ENCODE assay signal across 2 fruit fly cellular contexts in the genomic region with DNA sequence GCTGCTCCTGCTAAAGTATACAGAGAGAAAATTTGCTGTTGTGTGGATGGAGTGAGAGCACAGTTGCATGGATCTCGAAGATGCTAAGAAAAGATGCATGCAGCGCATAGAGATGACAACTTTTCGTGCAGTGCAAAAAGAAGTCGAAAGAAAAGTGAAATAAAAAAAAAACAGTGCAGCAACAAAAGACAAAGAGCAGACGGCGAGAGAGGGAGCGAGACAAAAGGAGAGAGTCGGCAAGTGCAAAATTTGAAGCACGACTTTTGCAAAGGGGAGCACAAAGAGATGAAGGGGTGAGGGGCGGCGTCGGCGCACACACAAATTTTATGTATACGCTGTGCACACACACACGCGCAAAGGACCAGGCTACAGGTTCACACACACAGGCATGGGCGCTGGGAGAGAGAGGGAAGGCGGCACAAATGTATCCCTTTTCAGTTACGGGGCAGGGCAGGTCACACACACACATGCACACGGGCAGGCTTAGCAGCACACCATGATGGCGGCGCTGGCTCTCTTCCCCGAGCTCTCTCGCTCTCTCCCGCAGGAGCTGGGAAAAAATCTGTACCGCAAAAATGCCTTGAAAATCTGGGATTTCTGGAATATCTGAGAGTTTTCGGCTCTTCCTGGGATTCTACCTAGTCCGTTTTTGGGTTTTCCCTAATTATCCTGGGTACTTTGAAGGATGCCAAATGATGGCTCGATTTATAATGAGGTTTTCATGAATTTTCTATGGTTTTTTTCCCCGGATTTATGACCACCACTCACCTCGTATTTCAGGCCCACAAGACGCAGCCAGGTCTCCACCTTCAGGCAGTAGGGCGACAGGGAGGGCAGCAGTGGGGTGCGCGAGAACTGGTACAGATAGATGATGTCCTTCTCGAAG.
TF ChIP-seq lines count a peak whose summit lies in the region.

No protein-coding gene starts in this region.

TF ChIP-seq in whole organism, embryonic, 481 proteins besides CTCF, POLR2A, EP300 and RAD21 (continued from another document):
- TF ChIP-seq CG10543 (GFP tag; optimal IDR thresholded peaks at IDR 0.05; lab: Kevin White, UChicago) (no peak), jigr1 (GFP tag; IDR thresholded peaks at IDR 0.05; lab: Robert Waterston, UW) (no peak), HLH54F (GFP tag; optimal IDR thresholded peaks at IDR 0.05; lab: Kevin White, UChicago) (peak; percentile 21), ewg (GFP tag; optimal IDR thresholded peaks at IDR 0.05; lab: Kevin White, UChicago) (peak; percentile 94), CG18619 (GFP tag; optimal IDR thresholded peaks at IDR 0.05; lab: Kevin White, UChicago) (no peak), dati (GFP tag; IDR thresholded peaks at IDR 0.05; lab: Robert Waterston, UW) (no peak), Trl (optimal IDR thresholded peaks at IDR 0.05; lab: Kevin White, UChicago) (peak; percentile 73 to 89), Trl (GFP tag; optimal IDR thresholded peaks at IDR 0.05; lab: Kevin White, UChicago) (no peak), CG32767 (GFP tag; IDR thresholded peaks at IDR 0.05; lab: Robert Waterston, UW) (peak; percentile 93), Kr (GFP tag; optimal IDR thresholded peaks at IDR 0.05; lab: Kevin White, UChicago) (peak; percentile 89), lmd (GFP tag; IDR thresholded peaks at IDR 0.05; lab: Robert Waterston, UW) (no peak), lbe (GFP tag; optimal IDR thresholded peaks at IDR 0.05; lab: Kevin White, UChicago) (peak; percentile 71), rib (GFP tag; IDR thresholded peaks at IDR 0.05; lab: Robert Waterston, UW) (peak; percentile 61; the same call in 1 of the 2 replicates), sens (GFP tag; lab: Kevin White, UChicago) (peak; percentile 80), CG10979 (tag; optimal IDR thresholded peaks at IDR 0.05; lab: Kevin White, UChicago) (no peak), scrt (GFP tag; optimal IDR thresholded peaks at IDR 0.05; lab: Kevin White, UChicago) (peak; percentile 63), CG10462 (GFP tag; optimal IDR thresholded peaks at IDR 0.05; lab: Kevin White, UChicago) (no peak), Hr51 (GFP tag; optimal IDR thresholded peaks at IDR 0.05; lab: Kevin White, UChicago) (no peak), D (optimal IDR thresholded peaks at IDR 0.05; lab: Kevin White, UChicago) (peak; percentile 69), D (GFP tag; optimal IDR thresholded peaks at IDR 0.05; lab: Kevin White, UChicago) (no peak), sqz (GFP tag; optimal IDR thresholded peaks at IDR 0.05; lab: Kevin White, UChicago) (peak; percentile 31), caup (GFP tag; optimal IDR thresholded peaks at IDR 0.05; lab: Kevin White, UChicago; ENCODE audit: severe bottlenecking) (no peak), kah (GFP tag; optimal IDR thresholded peaks at IDR 0.05; lab: Kevin White, UChicago) (no peak), zf30C (GFP tag; optimal IDR thresholded peaks at IDR 0.05; lab: Kevin White, UChicago) (peak; percentile 76), ro (GFP tag; IDR thresholded peaks at IDR 0.05; lab: Robert Waterston, UW) (no peak), nom (GFP tag; optimal IDR thresholded peaks at IDR 0.05; lab: Kevin White, UChicago) (peak; percentile 88), corto (GFP tag; optimal IDR thresholded peaks at IDR 0.05; lab: Kevin White, UChicago) (peak; percentile 65), CG34422 (GFP tag; IDR thresholded peaks at IDR 0.05; lab: Robert Waterston, UW) (peak; percentile 29; the same call in 1 of the 3 replicates), Opbp (GFP tag; IDR thresholded peaks at IDR 0.05; lab: Robert Waterston, UW; ENCODE audit: partially characterized antibody) (0 out of 3 replicates have a peak, but pooled peaks have one; percentile 34), Deaf1 (tag; optimal IDR thresholded peaks at IDR 0.05; lab: Kevin White, UChicago) (peak; percentile 36), bbx (GFP tag; IDR thresholded peaks at IDR 0.05; lab: Robert Waterston, UW; ENCODE audit: partially characterized antibody) (0 out of 2 replicates have a peak, but pooled peaks have one; percentile 14), CG1647 (GFP tag; optimal IDR thresholded peaks at IDR 0.05; lab: Kevin White, UChicago) (no peak), Gsc (GFP tag; IDR thresholded peaks at IDR 0.05; lab: Robert Waterston, UW) (no peak), chm (GFP tag; IDR thresholded peaks at IDR 0.05; lab: Robert Waterston, UW) (peak; percentile 10; the same call in 1 of the 2 replicates), CG7963 (GFP tag; IDR thresholded peaks at IDR 0.05; lab: Robert Waterston, UW; ENCODE audit: partially characterized antibody) (no peak), cg (GFP tag; optimal IDR thresholded peaks at IDR 0.05; lab: Kevin White, UChicago) (peak; percentile 87), ems (GFP tag; optimal IDR thresholded peaks at IDR 0.05; lab: Kevin White, UChicago) (no peak)

TF ChIP-seq in whole organism, prepupa, 60 proteins besides CTCF, POLR2A, EP300 and RAD21 (continued from another document):
- no peak for TF ChIP-seq fkh (GFP tag; optimal IDR thresholded peaks at IDR 0.05; lab: Kevin White, UChicago)
- TF ChIP-seq esn (GFP tag; optimal IDR thresholded peaks at IDR 0.05; lab: Kevin White, UChicago): peak; percentile 91
- TF ChIP-seq CG8319 (GFP tag; optimal IDR thresholded peaks at IDR 0.05; lab: Kevin White, UChicago): peak; percentile 43
- TF ChIP-seq CG6163 (GFP tag; IDR thresholded peaks at IDR 0.05; lab: Robert Waterston, UW): peak; percentile 87
- peak; percentile 69 for TF ChIP-seq CG11902 (GFP tag; optimal IDR thresholded peaks at IDR 0.05; lab: Kevin White, UChicago)
- peak; percentile 82 for TF ChIP-seq Ets21C (GFP tag; optimal IDR thresholded peaks at IDR 0.05; lab: Kevin White, UChicago)
- peak; percentile 89 for TF ChIP-seq Met (GFP tag; optimal IDR thresholded peaks at IDR 0.05; lab: Kevin White, UChicago)
- TF ChIP-seq dsx (GFP tag; optimal IDR thresholded peaks at IDR 0.05; lab: Kevin White, UChicago; ENCODE audit: poor library complexity, severe bottlenecking): peak; percentile 82
- TF ChIP-seq Blimp-1 (GFP tag; optimal IDR thresholded peaks at IDR 0.05; lab: Kevin White, UChicago): peak; percentile 92
- peak; percentile 78 for TF ChIP-seq spab (GFP tag; optimal IDR thresholded peaks at IDR 0.05; lab: Kevin White, UChicago)
